Worm (Caenorhabditis elegans) whole organism, L2 larva: ENCODE results near the gene F07G11.4.

Experiments
- ZK546.5 ChIP-seq: sonication (generic microtip); optimal IDR thresholded peaks from 2 replicates; lab custom pipeline; 2017; ENCODE audit warnings: missing biosample characterization, missing genetic modification characterization
- aly-2 ChIP-seq: fragments of 150-350 bp; optimal IDR thresholded peaks from 2 replicates; lab custom pipeline; 2014; ENCODE audit warnings: missing biosample characterization, missing genetic modification characterization
- ceh-82 ChIP-seq: fragments of 150-350 bp; optimal IDR thresholded peaks from 2 replicates; lab custom pipeline; 2014; ENCODE audit warnings: missing biosample characterization, missing genetic modification characterization
- lin-11 ChIP-seq: fragments of 150-350 bp; sonication (generic microtip); optimal IDR thresholded peaks from 2 replicates; lab custom pipeline; 2014; ENCODE audit warnings: missing biosample characterization, missing genetic modification characterization, inconsistent platforms, mixed read lengths
- mab-5 ChIP-seq: fragments of 150-350 bp; optimal IDR thresholded peaks from 2 replicates; lab custom pipeline; 2014; ENCODE audit warnings: missing biosample characterization, missing genetic modification characterization
- mdl-1 ChIP-seq, 2 experiments: fragments of 150-350 bp in 1 of 2; sonication (generic microtip) in 1 of 2; optimal IDR thresholded peaks; 2 replicates each; lab custom pipeline; 2017; ENCODE audit warnings: missing biosample characterization in 2 of 2, missing genetic modification characterization in 2 of 2
- nhr-10 ChIP-seq: sonication (generic microtip); optimal IDR thresholded peaks from 2 replicates; lab custom pipeline; 2017; ENCODE audit warnings: missing biosample characterization, missing genetic modification characterization
- unc-62 ChIP-seq: fragments of 150-350 bp; optimal IDR thresholded peaks from 2 replicates; lab custom pipeline; 2014; ENCODE audit warnings: missing biosample characterization, missing genetic modification reagents, missing genetic modification characterization

F07G11.4 gene

ce11 chrV:7246951-7247350 is 48.2 kb downstream of the F07G11.4 start, which contains the start of gene C05C8.7:
TSS of gene C05C8.7 (minus strand) at chrV:7247050.
- TF ChIP-seq unc-62 (no peak), ZK546.5 (no peak), aly-2 (tag; lab: Kevin White, UChicago) (no peak), lin-11 (no peak), ceh-82 (tag; lab: Kevin White, UChicago) (no peak), nhr-10 (tag; lab: Kevin White, UChicago) (no peak), mdl-1 (tag; optimal IDR thresholded peaks at IDR 0.05; lab: Kevin White, UChicago) (no peak), mab-5 (tag; lab: Kevin White, UChicago) (no peak)
- TF ChIP-seq, all 48 proteins: peak for 0
